Worm (Caenorhabditis elegans) whole organism, young adult: Measurements from ENCODE around the gene srg-23.
"Not testable (repeated sequence)": the region's sequence is repeated elsewhere in the genome, so short reads cannot be mapped to it uniquely, and the experiment has no call there.

Source experiments
- B0261.1 ChIP-seq: sonication (generic microtip); optimal IDR thresholded peaks from 2 replicates; lab custom pipeline; 2016; ENCODE audit warnings: mild to moderate bottlenecking, missing genetic modification characterization, moderate library complexity, missing compliant biosample characterization
- B0336.3 ChIP-seq: fragments of 200-800 bp; sonication (Bioruptor generic); IDR thresholded peaks from 2 replicates; pipeline ENCODE4 v1.3.6; 2022; ENCODE audit warnings: missing genetic modification characterization, missing compliant biosample characterization
- D2030.7 ChIP-seq: fragments of 200-800 bp; sonication (Bioruptor generic); IDR thresholded peaks from 2 replicates; pipeline ENCODE4 v1.3.6; 2022; ENCODE audit warnings: missing genetic modification reagents, missing genetic modification characterization, missing compliant biosample characterization
- F37B4.10 ChIP-seq: fragments of 200-800 bp; sonication (Bioruptor generic); IDR thresholded peaks from 2 replicates; pipeline ENCODE4 v1.3.6; 2022; ENCODE audit warnings: missing genetic modification characterization, missing compliant biosample characterization
- F52B5.7 ChIP-seq: sonication (generic microtip); optimal IDR thresholded peaks from 2 replicates; lab custom pipeline; 2016; ENCODE audit warnings: mild to moderate bottlenecking, missing genetic modification characterization, missing compliant biosample characterization
- K11D2.4 ChIP-seq: fragments of 200-800 bp; sonication (Bioruptor generic); IDR thresholded peaks from 2 replicates; pipeline ENCODE4 v1.3.6; 2022; ENCODE audit warnings: missing genetic modification reagents, missing genetic modification characterization, missing compliant biosample characterization
- Y67H2A.10 ChIP-seq: fragments of 200-800 bp; sonication (Bioruptor generic); conservative IDR thresholded peaks from 2 replicates; pipeline ENCODE4 v1.3.6; 2022; ENCODE audit warnings: missing genetic modification reagents, missing genetic modification characterization, missing compliant biosample characterization
- akir-1 ChIP-seq: fragments of 200-800 bp; sonication (Bioruptor generic); optimal IDR thresholded peaks from 2 replicates; lab custom pipeline; 2018; ENCODE audit warnings: mild to moderate bottlenecking, missing genetic modification characterization, moderate library complexity, missing compliant biosample characterization
- ama-1 ChIP-seq, 3 experiments: fragments of 150-350 bp in 1 of 3; sonication (generic microtip) in 2 of 3; optimal IDR thresholded peaks; 2 replicates each; lab custom pipeline; 2014 to 2018; ENCODE audit warnings: missing biosample characterization in 2 of 3, missing genetic modification characterization in 2 of 3, missing genetic modification reagents in 2 of 3
- atf-7 ChIP-seq: sonication (generic microtip); optimal IDR thresholded peaks from 2 replicates; lab custom pipeline; 2017; ENCODE audit warnings: mild to moderate bottlenecking, missing genetic modification characterization, missing compliant biosample characterization
- athp-1 ChIP-seq: sonication (generic microtip); optimal IDR thresholded peaks from 2 replicates; lab custom pipeline; 2017; ENCODE audit warnings: mild to moderate bottlenecking, missing genetic modification characterization, missing compliant biosample characterization
- attf-5 ChIP-seq: fragments of 200-800 bp; sonication (Bioruptor generic); optimal IDR thresholded peaks from 2 replicates; lab custom pipeline; 2018; ENCODE audit warnings: mild to moderate bottlenecking, missing genetic modification characterization, missing compliant biosample characterization
- bed-1 ChIP-seq: fragments of 200-800 bp; sonication (Bioruptor generic); IDR thresholded peaks from 2 replicates; pipeline ENCODE4 v1.3.6; 2022; ENCODE audit warnings: missing genetic modification reagents, missing genetic modification characterization, missing compliant biosample characterization
- ceh-100 ChIP-seq: fragments of 200-800 bp; sonication (Bioruptor generic); IDR thresholded peaks from 2 replicates; pipeline ENCODE4 v1.3.6; 2022; ENCODE audit warnings: missing genetic modification reagents, missing genetic modification characterization, missing compliant biosample characterization
- ceh-27 ChIP-seq: fragments of 200-800 bp; sonication (Bioruptor generic); optimal IDR thresholded peaks from 2 replicates; lab custom pipeline; 2018; ENCODE audit warnings: mild to moderate bottlenecking, missing genetic modification characterization, moderate library complexity, missing compliant biosample characterization
- ceh-40 ChIP-seq: fragments of 200-800 bp; sonication (Bioruptor generic); IDR thresholded peaks from 2 replicates; pipeline ENCODE4 v1.3.6; 2022; ENCODE audit warnings: missing genetic modification characterization, missing compliant biosample characterization
- ceh-79 ChIP-seq: sonication (generic microtip); optimal IDR thresholded peaks from 2 replicates; lab custom pipeline; 2017; ENCODE audit warnings: mild to moderate bottlenecking, missing genetic modification characterization, missing compliant biosample characterization
- die-1 ChIP-seq: sonication (generic microtip); optimal IDR thresholded peaks from 2 replicates; lab custom pipeline; 2016; ENCODE audit warnings: missing genotype, mild to moderate bottlenecking, missing genetic modification characterization, missing compliant biosample characterization
- egrh-3 ChIP-seq: fragments of 200-800 bp; sonication (Bioruptor generic); IDR thresholded peaks from 2 replicates; pipeline ENCODE4 v1.3.6; 2022; ENCODE audit warnings: missing genetic modification reagents, missing genetic modification characterization, missing compliant biosample characterization
- fkh-3 ChIP-seq: sonication (generic microtip); optimal IDR thresholded peaks from 2 replicates; lab custom pipeline; 2016; ENCODE audit warnings: mild to moderate bottlenecking, missing genetic modification characterization, missing compliant biosample characterization
- hlh-12 ChIP-seq: sonication (generic microtip); optimal IDR thresholded peaks from 2 replicates; lab custom pipeline; 2016; ENCODE audit warnings: missing genetic modification characterization, missing compliant biosample characterization
- hlh-26 ChIP-seq: fragments of 200-800 bp; sonication (Bioruptor generic); conservative IDR thresholded peaks from 2 replicates; pipeline ENCODE4 v1.3.6; 2022; ENCODE audit warnings: missing genetic modification reagents, missing genetic modification characterization, missing compliant biosample characterization
- hmg-20 ChIP-seq: fragments of 200-800 bp; sonication (Bioruptor generic); IDR thresholded peaks from 2 replicates; pipeline ENCODE4 v1.3.6; 2022; ENCODE audit warnings: missing genetic modification reagents, missing genetic modification characterization, missing compliant biosample characterization
- hrde-1 ChIP-seq: sonication (generic microtip); optimal IDR thresholded peaks from 2 replicates; lab custom pipeline; 2016; ENCODE audit warnings: missing genetic modification characterization, mild to moderate bottlenecking, missing compliant biosample characterization, moderate library complexity, missing genotype, missing genetic modification reagents, borderline replicate concordance
- lag-1 ChIP-seq: fragments of 200-800 bp; sonication (Bioruptor generic); IDR thresholded peaks from 2 replicates; pipeline ENCODE4 v1.3.6; 2022; ENCODE audit warnings: missing genetic modification reagents, missing genetic modification characterization, missing compliant biosample characterization
- lin-26 ChIP-seq: fragments of 200-800 bp; sonication (Bioruptor generic); IDR thresholded peaks from 2 replicates; pipeline ENCODE4 v1.3.6; 2022; ENCODE audit warnings: missing genetic modification reagents, missing genetic modification characterization, missing compliant biosample characterization
- lin-35 ChIP-seq, 3 experiments: fragments of 150-350 bp in 2 of 3; sonication (generic microtip) in 1 of 3; optimal IDR thresholded peaks; 2 replicates each; lab custom pipeline; 2014 to 2018; ENCODE audit warnings: missing biosample characterization in 3 of 3, missing genetic modification characterization in 3 of 3, missing genetic modification reagents in 3 of 3
- madf-3 ChIP-seq: fragments of 200-800 bp; sonication (Bioruptor generic); IDR thresholded peaks from 2 replicates; pipeline ENCODE4 v1.3.6; 2022; ENCODE audit warnings: missing genetic modification reagents, missing genetic modification characterization, missing compliant biosample characterization
- mcd-1 ChIP-seq: fragments of 200-800 bp; sonication (Bioruptor generic); IDR thresholded peaks from 2 replicates; pipeline ENCODE4 v1.3.6; 2022; ENCODE audit warnings: missing genetic modification reagents, missing genetic modification characterization, missing compliant biosample characterization
- mel-28 ChIP-seq: sonication (generic microtip); optimal IDR thresholded peaks from 2 replicates; lab custom pipeline; 2016; ENCODE audit warnings: borderline replicate concordance, mild to moderate bottlenecking, missing genetic modification characterization, missing compliant biosample characterization
- mes-4 ChIP-seq: sonication (generic microtip); optimal IDR thresholded peaks from 2 replicates; lab custom pipeline; 2016; ENCODE audit warnings: missing genotype, missing genetic modification characterization, missing compliant biosample characterization
- nfya-1 ChIP-seq: sonication (generic microtip); optimal IDR thresholded peaks from 2 replicates; lab custom pipeline; 2017; ENCODE audit warnings: antibody characterized with exemption, missing compliant biosample characterization, missing genetic modification characterization, borderline replicate concordance; ENCODE audit not compliant: insufficient read depth
- nhr-120 ChIP-seq: fragments of 200-800 bp; sonication (Bioruptor generic); IDR thresholded peaks from 2 replicates; pipeline ENCODE4 v1.3.6; 2022; ENCODE audit warnings: missing genetic modification characterization, missing compliant biosample characterization
- nhr-80 ChIP-seq: sonication (generic microtip); optimal IDR thresholded peaks from 2 replicates; lab custom pipeline; 2016; ENCODE audit warnings: missing genetic modification characterization, missing compliant biosample characterization
- pha-4 ChIP-seq: fragments of 150-350 bp; sonication (generic microtip); optimal IDR thresholded peaks from 2 replicates; lab custom pipeline; 2014; ENCODE audit warnings: missing biosample characterization, missing genetic modification reagents, missing genetic modification characterization
- sea-2 ChIP-seq: fragments of 200-800 bp; sonication (Bioruptor generic); IDR thresholded peaks from 2 replicates; pipeline ENCODE4 v1.3.6; 2022; ENCODE audit warnings: missing genetic modification characterization, missing compliant biosample characterization
- snpc-1.3 ChIP-seq: sonication (generic microtip); optimal IDR thresholded peaks from 2 replicates; lab custom pipeline; 2017; ENCODE audit warnings: missing genetic modification characterization, mild to moderate bottlenecking, missing compliant biosample characterization, antibody characterized with exemption, moderate library complexity, missing genotype, missing genetic modification reagents; ENCODE audit not compliant: insufficient read depth
- tbp1 ChIP-seq: fragments of 200-800 bp; sonication (Bioruptor generic); optimal IDR thresholded peaks from 2 replicates; lab custom pipeline; 2018; ENCODE audit warnings: mild to moderate bottlenecking, missing genetic modification characterization, missing compliant biosample characterization
- tbx-9 ChIP-seq: sonication (generic microtip); optimal IDR thresholded peaks from 2 replicates; lab custom pipeline; 2016; ENCODE audit warnings: borderline replicate concordance, missing genetic modification characterization, inconsistent platforms, missing compliant biosample characterization
- unc-130 ChIP-seq: sonication (generic microtip); optimal IDR thresholded peaks from 2 replicates; lab custom pipeline; 2016; ENCODE audit warnings: missing genetic modification reagents, missing genetic modification characterization, missing compliant biosample characterization
- zfh-2 ChIP-seq: fragments of 200-800 bp; sonication (Bioruptor generic); conservative IDR thresholded peaks from 2 replicates; pipeline ENCODE4 v1.3.6; 2022; ENCODE audit warnings: missing genetic modification reagents, missing genetic modification characterization, missing compliant biosample characterization
- ztf-28 ChIP-seq: fragments of 200-800 bp; sonication (Bioruptor generic); IDR thresholded peaks from 2 replicates; pipeline ENCODE4 v1.3.6; 2022; ENCODE audit warnings: missing genetic modification reagents, missing genetic modification characterization, missing compliant biosample characterization
- ztf-3 ChIP-seq: fragments of 200-800 bp; sonication (Bioruptor generic); optimal IDR thresholded peaks from 2 replicates; lab custom pipeline; 2018; ENCODE audit warnings: mild to moderate bottlenecking, missing genetic modification characterization, missing compliant biosample characterization

Gene srg-23

DNA sequence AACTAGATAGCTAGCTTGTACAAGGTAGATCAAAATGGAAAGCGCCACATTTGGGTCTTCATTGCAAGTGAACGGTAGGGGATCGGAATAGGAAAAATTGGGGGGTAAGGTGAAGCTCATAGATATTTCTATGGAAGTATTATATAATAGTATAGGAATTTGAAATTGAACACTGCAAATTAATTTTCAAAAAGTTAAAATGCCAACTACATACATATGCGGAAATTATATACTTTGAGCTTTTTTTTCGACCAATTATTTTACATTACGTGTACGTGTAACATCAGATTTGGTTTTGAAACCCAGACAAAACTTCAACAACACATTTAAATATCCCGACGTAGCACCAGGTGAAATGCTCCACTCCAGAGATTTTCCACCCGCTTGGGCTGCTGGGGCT is at the start of gene srg-23:
srg-23 (minus strand) TSS at position 101 of the 400 bp plus-strand sequence.
- TF ChIP-seq athp-1 (tag; lab: Kevin White, UChicago), result no peak
- TF ChIP-seq nhr-120, result no peak
- TF ChIP-seq nhr-80 (tag; lab: Kevin White, UChicago), result no peak
- TF ChIP-seq egrh-3, result no peak
- no peak for TF ChIP-seq ama-1 (optimal IDR thresholded peaks at IDR 0.05; lab: Kevin White, UChicago)
- no peak for TF ChIP-seq ama-1 (GFP tag; optimal IDR thresholded peaks at IDR 0.05; lab: Kevin White, UChicago)
- no peak for TF ChIP-seq madf-3 (GFP tag; lab: Robert Waterston, UW)
- no peak for TF ChIP-seq hlh-26 (GFP tag; lab: Robert Waterston, UW)
- no peak for TF ChIP-seq sea-2
- TF ChIP-seq B0261.1 (tag; lab: Kevin White, UChicago), result no peak
- TF ChIP-seq unc-130, result no peak
- no peak for TF ChIP-seq atf-7 (tag; lab: Kevin White, UChicago)
- TF ChIP-seq mcd-1 (GFP tag; lab: Robert Waterston, UW), result no peak

DNA sequence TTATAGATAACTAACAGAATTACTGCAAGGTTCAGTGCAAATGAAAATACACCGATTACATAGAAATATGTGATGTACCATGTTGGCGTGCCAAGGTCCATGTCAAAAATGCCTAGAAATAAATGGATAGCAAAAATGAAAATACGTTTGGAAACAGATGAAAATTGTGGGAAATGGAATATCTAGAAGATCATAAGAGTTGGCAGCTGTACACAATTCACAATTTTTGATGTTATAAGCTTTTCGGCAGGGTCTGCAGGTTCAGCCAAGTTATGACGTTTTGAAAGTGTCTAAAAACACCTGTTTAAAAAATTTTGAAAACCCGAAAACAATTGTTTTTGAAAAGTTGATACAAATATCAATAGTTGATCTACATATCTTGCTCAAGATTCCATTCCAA is 48.6 kb upstream of the srg-23 start, which contains the start of gene sri-43:
sri-43 (minus strand) TSS at position 101 of the 400 bp plus-strand sequence.
- not testable (repeated sequence) for TF ChIP-seq ceh-27, akir-1, ztf-3 (GFP tag; lab: Kevin White, UChicago)
- TF ChIP-seq, all 124 proteins: peak for 0; not testable (repeated sequence) for 124

- not testable (repeated sequence) for TF ChIP-seq lin-35 (GFP tag; optimal IDR thresholded peaks at IDR 0.05; lab: Kevin White, UChicago); lag-1; attf-5 (GFP tag; lab: Kevin White, UChicago)
- TF ChIP-seq, all 124 proteins: peak for 0; not testable (repeated sequence) for 124
These were observed 46.9 kb upstream of the srg-23 start, which contains the start of gene sri-42 for ce11 chrII:3142855-3143254. Gene sri-42 (minus strand): TSS chrII:3142955.

DNA sequence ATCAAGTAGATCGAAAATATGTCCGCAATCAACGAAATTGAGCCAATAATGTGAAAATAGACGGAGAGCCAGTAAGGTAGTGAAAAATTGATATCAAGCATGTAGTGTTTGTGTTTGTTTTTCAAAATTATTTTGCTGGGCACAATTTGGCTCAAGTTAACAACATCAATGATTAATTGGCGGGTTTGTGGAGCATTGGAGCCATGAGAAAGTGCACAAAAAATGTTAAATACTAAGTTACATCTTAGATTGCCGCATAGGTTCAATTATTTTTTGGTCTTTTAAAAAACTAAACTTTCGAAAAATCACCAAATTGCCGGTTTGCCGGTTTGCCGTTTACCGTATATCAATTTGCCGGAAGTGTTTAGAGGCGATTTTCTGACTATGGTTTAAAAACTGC is 41.8 kb upstream of the srg-23 start, which contains the start of gene sri-54:
sri-54 (minus strand) TSS at position 101 of the 400 bp plus-strand sequence.
- TF ChIP-seq ztf-28 (GFP tag; lab: Robert Waterston, UW) (no peak), mes-4 (tag; lab: Kevin White, UChicago) (no peak), snpc-1.3 (tag; lab: Kevin White, UChicago) (no peak), zfh-2 (GFP tag; lab: Robert Waterston, UW) (no peak), ceh-40 (GFP tag; lab: Robert Waterston, UW) (no peak), ceh-100 (no peak), F52B5.7 (tag; lab: Kevin White, UChicago) (no peak), K11D2.4 (GFP tag; lab: Robert Waterston, UW) (no peak), hlh-12 (no peak), pha-4 (tag; lab: Kevin White, UChicago) (no peak), bed-1 (GFP tag; lab: Robert Waterston, UW) (no peak), lin-26 (no peak)

ce11 chrII:3135293-3135692 is 39.3 kb upstream of the srg-23 start:
- TF ChIP-seq tbx-9 (tag; lab: Kevin White, UChicago) (no peak), tbp1 (no peak), F37B4.10 (GFP tag; lab: Robert Waterston, UW) (no peak), nhr-80 (tag; lab: Kevin White, UChicago) (no peak), nfya-1 (no peak), fkh-3 (no peak), akir-1 (GFP tag; lab: Kevin White, UChicago) (no peak), hrde-1 (tag; lab: Kevin White, UChicago) (no peak), mel-28 (tag; lab: Kevin White, UChicago) (no peak), hmg-20 (GFP tag; lab: Robert Waterston, UW) (no peak), madf-3 (GFP tag; lab: Robert Waterston, UW) (no peak), die-1 (tag; lab: Kevin White, UChicago) (no peak), B0336.3 (GFP tag; lab: Robert Waterston, UW) (no peak), Y67H2A.10 (GFP tag; lab: Robert Waterston, UW) (no peak), D2030.7 (no peak), ceh-79 (tag; lab: Kevin White, UChicago) (no peak)
